1 fruit fly cellular context compared by ENCODE assay signal in genomic region chrX:20235794-20236513, dm6.
TF ChIP-seq lines count a peak whose summit lies in the region.

Gene sw, minus strand, starts transcription at chrX:20236382.

TF ChIP-seq in whole organism, embryonic, 481 proteins besides CTCF, POLR2A, EP300 and RAD21 (continued from another document and continues in another):
- peak; percentile 20 for TF ChIP-seq CG5245 (GFP tag; optimal IDR thresholded peaks at IDR 0.05; lab: Kevin White, UChicago)
- TF ChIP-seq jumu (GFP tag; optimal IDR thresholded peaks at IDR 0.05; lab: Kevin White, UChicago), result peak; percentile 60
- peak; percentile 15 for TF ChIP-seq NC2β (GFP tag; optimal IDR thresholded peaks at IDR 0.05; lab: Kevin White, UChicago)
- no peak for TF ChIP-seq CG10462 (GFP tag; optimal IDR thresholded peaks at IDR 0.05; lab: Kevin White, UChicago)
- TF ChIP-seq CG2116 (GFP tag; optimal IDR thresholded peaks at IDR 0.05; lab: Kevin White, UChicago), result peak; percentile 28
- no peak for TF ChIP-seq prd (optimal IDR thresholded peaks at IDR 0.05; lab: Kevin White, UChicago)
- peak; percentile 83 for TF ChIP-seq prd (GFP tag; IDR thresholded peaks at IDR 0.05; lab: Robert Waterston, UW)
- no peak for TF ChIP-seq CG10959 (GFP tag; IDR thresholded peaks at IDR 0.05; lab: Robert Waterston, UW)
- TF ChIP-seq CG31224 (GFP tag; IDR thresholded peaks at IDR 0.05; lab: Robert Waterston, UW), result peak; percentile 44
- peak; percentile 60; the same call in 1 of the 2 replicates for TF ChIP-seq ranshi (GFP tag; IDR thresholded peaks at IDR 0.05; lab: Robert Waterston, UW)
- no peak for TF ChIP-seq pfk (GFP tag; optimal IDR thresholded peaks at IDR 0.05; lab: Kevin White, UChicago)
- no peak for TF ChIP-seq dan (GFP tag; IDR thresholded peaks at IDR 0.05; lab: Robert Waterston, UW)
- no peak for TF ChIP-seq Trl (optimal IDR thresholded peaks at IDR 0.05; lab: Kevin White, UChicago)
- TF ChIP-seq Trl (GFP tag; optimal IDR thresholded peaks at IDR 0.05; lab: Kevin White, UChicago), result peak; percentile 26
- TF ChIP-seq B-H1 (GFP tag; IDR thresholded peaks at IDR 0.05; lab: Robert Waterston, UW), result peak; percentile 19; the same call in 1 of the 3 replicates
- no peak for TF ChIP-seq ash1 (GFP tag; optimal IDR thresholded peaks at IDR 0.05; lab: Kevin White, UChicago)
- TF ChIP-seq CG3065 (GFP tag; optimal IDR thresholded peaks at IDR 0.05; lab: Kevin White, UChicago), result peak; percentile 13
- peak; percentile 74 for TF ChIP-seq lmd (GFP tag; IDR thresholded peaks at IDR 0.05; lab: Robert Waterston, UW)
- peak; percentile 42; the same call in 1 of the 2 replicates for TF ChIP-seq Taf1 (GFP tag; IDR thresholded peaks at IDR 0.05; lab: Robert Waterston, UW)
- TF ChIP-seq fu2 (GFP tag; optimal IDR thresholded peaks at IDR 0.05; lab: Kevin White, UChicago), result peak; percentile 52
- TF ChIP-seq Ets97D (GFP tag; optimal IDR thresholded peaks at IDR 0.05; lab: Kevin White, UChicago), result peak; percentile 48
- no peak for TF ChIP-seq usp (GFP tag; optimal IDR thresholded peaks at IDR 0.05; lab: Kevin White, UChicago)
- no peak for TF ChIP-seq CG8359 (GFP tag; optimal IDR thresholded peaks at IDR 0.05; lab: Kevin White, UChicago; ENCODE audit: borderline replicate concordance)
- no peak for TF ChIP-seq da (GFP tag; optimal IDR thresholded peaks at IDR 0.05; lab: Kevin White, UChicago)
- peak; percentile 5 for TF ChIP-seq D19B (GFP tag; optimal IDR thresholded peaks at IDR 0.05; lab: Kevin White, UChicago)
- no peak for TF ChIP-seq Lpt (GFP tag; optimal IDR thresholded peaks at IDR 0.05; lab: Kevin White, UChicago)
- peak; percentile 94 for TF ChIP-seq BEAF-32 (GFP tag; optimal IDR thresholded peaks at IDR 0.05; lab: Kevin White, UChicago)
- peak; percentile 9 for TF ChIP-seq D19A (tag; optimal IDR thresholded peaks at IDR 0.05; lab: Kevin White, UChicago)
- TF ChIP-seq Ada2b (GFP tag; IDR thresholded peaks at IDR 0.05; lab: Robert Waterston, UW), result peak; percentile 62
- TF ChIP-seq ttk (GFP tag; IDR thresholded peaks at IDR 0.05; lab: Robert Waterston, UW), result peak; percentile 57
- peak; percentile 71 for TF ChIP-seq croc (GFP tag; conservative IDR thresholded peaks at IDR 0.05; lab: Robert Waterston, UW)
- peak; percentile 76 for TF ChIP-seq CG2712 (tag; optimal IDR thresholded peaks at IDR 0.05; lab: Kevin White, UChicago)
- no peak for TF ChIP-seq Nf-YA (GFP tag; IDR thresholded peaks at IDR 0.05; lab: Robert Waterston, UW)
- peak; percentile 48 for TF ChIP-seq CG3281 (GFP tag; optimal IDR thresholded peaks at IDR 0.05; lab: Kevin White, UChicago)
- TF ChIP-seq gce (GFP tag; IDR thresholded peaks at IDR 0.05; lab: Robert Waterston, UW), result no peak
- TF ChIP-seq trh (GFP tag; optimal IDR thresholded peaks at IDR 0.05; lab: Kevin White, UChicago), result no peak
- no peak for TF ChIP-seq CG2199 (GFP tag; IDR thresholded peaks at IDR 0.05; lab: Robert Waterston, UW)
- no peak for TF ChIP-seq gfzf (GFP tag; optimal IDR thresholded peaks at IDR 0.05; lab: Kevin White, UChicago)
- peak; percentile 50 for TF ChIP-seq Nf-YC (tag; optimal IDR thresholded peaks at IDR 0.05; lab: Kevin White, UChicago)
- peak; percentile 57 for TF ChIP-seq Dad (GFP tag; optimal IDR thresholded peaks at IDR 0.05; lab: Kevin White, UChicago)
- 0 out of 2 replicates have a peak, but pooled peaks have one; percentile 50 for TF ChIP-seq CG31441 (GFP tag; IDR thresholded peaks at IDR 0.05; lab: Robert Waterston, UW)
- TF ChIP-seq Hr51 (GFP tag; optimal IDR thresholded peaks at IDR 0.05; lab: Kevin White, UChicago), result peak; percentile 73 to 80
- no peak for TF ChIP-seq br (optimal IDR thresholded peaks at IDR 0.05; lab: Kevin White, UChicago)
- TF ChIP-seq nau (GFP tag; optimal IDR thresholded peaks at IDR 0.05; lab: Kevin White, UChicago), result no peak
- TF ChIP-seq grau (tag; optimal IDR thresholded peaks at IDR 0.05; lab: Kevin White, UChicago), result peak; percentile 73
- no peak for TF ChIP-seq fd102C (GFP tag; optimal IDR thresholded peaks at IDR 0.05; lab: Kevin White, UChicago)
- TF ChIP-seq Tbp (GFP tag; optimal IDR thresholded peaks at IDR 0.05; lab: Kevin White, UChicago), result no peak
- no peak for TF ChIP-seq CG1529 (GFP tag; optimal IDR thresholded peaks at IDR 0.05; lab: Kevin White, UChicago)
- no peak for TF ChIP-seq CG8388 (GFP tag; optimal IDR thresholded peaks at IDR 0.05; lab: Kevin White, UChicago)
- no peak for TF ChIP-seq kni (GFP tag; optimal IDR thresholded peaks at IDR 0.05; lab: Kevin White, UChicago)
- no peak for TF ChIP-seq CG4854 (GFP tag; optimal IDR thresholded peaks at IDR 0.05; lab: Kevin White, UChicago)
- peak; percentile 54 for TF ChIP-seq CG8944 (GFP tag; optimal IDR thresholded peaks at IDR 0.05; lab: Kevin White, UChicago)
- no peak for TF ChIP-seq lov (optimal IDR thresholded peaks at IDR 0.05; lab: Kevin White, UChicago)
- TF ChIP-seq lov (GFP tag; IDR thresholded peaks at IDR 0.05; lab: Robert Waterston, UW), result no peak
- no peak for TF ChIP-seq yki (optimal IDR thresholded peaks at IDR 0.05; lab: Kevin White, UChicago)
- peak; percentile 56; the same call in 1 of the 2 replicates for TF ChIP-seq gsb (GFP tag; IDR thresholded peaks at IDR 0.05; lab: Robert Waterston, UW)
- TF ChIP-seq CG12744 (GFP tag; optimal IDR thresholded peaks at IDR 0.05; lab: Kevin White, UChicago), result no peak
- TF ChIP-seq tgo (GFP tag; IDR thresholded peaks at IDR 0.05; lab: Robert Waterston, UW), result peak; percentile 71
- TF ChIP-seq CG11093 (GFP tag; IDR thresholded peaks at IDR 0.05; lab: Robert Waterston, UW), result peak; percentile 69; the same call in 2 of the 3 replicates
- TF ChIP-seq Hr3 (GFP tag; optimal IDR thresholded peaks at IDR 0.05; lab: Kevin White, UChicago), result peak; percentile 35
- peak; percentile 73 for TF ChIP-seq phol (tag; optimal IDR thresholded peaks at IDR 0.05; lab: Kevin White, UChicago)
- TF ChIP-seq Max (GFP tag; optimal IDR thresholded peaks at IDR 0.05; lab: Kevin White, UChicago), result no peak
- TF ChIP-seq Asciz (GFP tag; optimal IDR thresholded peaks at IDR 0.05; lab: Kevin White, UChicago), result no peak
- peak; percentile 37 for TF ChIP-seq CG9876 (GFP tag; optimal IDR thresholded peaks at IDR 0.05; lab: Kevin White, UChicago)
- no peak for TF ChIP-seq CG10321 (GFP tag; IDR thresholded peaks at IDR 0.05; lab: Robert Waterston, UW)
- TF ChIP-seq nmo (GFP tag; optimal IDR thresholded peaks at IDR 0.05; lab: Kevin White, UChicago), result peak; percentile 80
- TF ChIP-seq CG12071 (GFP tag; optimal IDR thresholded peaks at IDR 0.05; lab: Kevin White, UChicago), result no peak
- peak; percentile 5 for TF ChIP-seq CG7928 (GFP tag; optimal IDR thresholded peaks at IDR 0.05; lab: Kevin White, UChicago)
- TF ChIP-seq Doc2 (GFP tag; IDR thresholded peaks at IDR 0.05; lab: Robert Waterston, UW), result no peak
- TF ChIP-seq Myb (GFP tag; optimal IDR thresholded peaks at IDR 0.05; lab: Kevin White, UChicago), result peak; percentile 26
- peak; percentile 47 for TF ChIP-seq CG15601 (tag; optimal IDR thresholded peaks at IDR 0.05; lab: Kevin White, UChicago)
- TF ChIP-seq Stat92E (GFP tag; optimal IDR thresholded peaks at IDR 0.05; lab: Kevin White, UChicago), result peak in 1 of 3 experiments; percentile 31
- no peak for TF ChIP-seq CG12236 (GFP tag; optimal IDR thresholded peaks at IDR 0.05; lab: Kevin White, UChicago)
- TF ChIP-seq Bdp1 (GFP tag; optimal IDR thresholded peaks at IDR 0.05; lab: Kevin White, UChicago), result peak; percentile 29
- TF ChIP-seq CG18262 (tag; optimal IDR thresholded peaks at IDR 0.05; lab: Kevin White, UChicago), result peak; percentile 47
- peak; percentile 75 for TF ChIP-seq CG2129 (GFP tag; IDR thresholded peaks at IDR 0.05; lab: Robert Waterston, UW; ENCODE audit: partially characterized antibody)
- peak; percentile 41 for TF ChIP-seq zen (tag; optimal IDR thresholded peaks at IDR 0.05; lab: Kevin White, UChicago)
- peak; percentile 48 for TF ChIP-seq CG15269 (tag; optimal IDR thresholded peaks at IDR 0.05; lab: Kevin White, UChicago)
- no peak for TF ChIP-seq cg (GFP tag; optimal IDR thresholded peaks at IDR 0.05; lab: Kevin White, UChicago)
- no peak for TF ChIP-seq CG15479 (GFP tag; optimal IDR thresholded peaks at IDR 0.05; lab: Kevin White, UChicago)
- peak; percentile 32 for TF ChIP-seq CG4328 (GFP tag; optimal IDR thresholded peaks at IDR 0.05; lab: Kevin White, UChicago)
- peak; percentile 44; the same call in 1 of the 3 replicates for TF ChIP-seq CG2889 (GFP tag; IDR thresholded peaks at IDR 0.05; lab: Robert Waterston, UW)
- peak; percentile 28 for TF ChIP-seq CG18011 (GFP tag; optimal IDR thresholded peaks at IDR 0.05; lab: Kevin White, UChicago)
- 0 out of 2 replicates have a peak, but pooled peaks have one; percentile 36 for TF ChIP-seq sens-2 (GFP tag; IDR thresholded peaks at IDR 0.05; lab: Robert Waterston, UW)
- TF ChIP-seq repo (GFP tag; optimal IDR thresholded peaks at IDR 0.05; lab: Kevin White, UChicago), result no peak
- no peak for TF ChIP-seq Camta (GFP tag; optimal IDR thresholded peaks at IDR 0.05; lab: Kevin White, UChicago)
- TF ChIP-seq CG10979 (tag; optimal IDR thresholded peaks at IDR 0.05; lab: Kevin White, UChicago), result peak; percentile 46
- peak; percentile 26 for TF ChIP-seq CG11723 (GFP tag; optimal IDR thresholded peaks at IDR 0.05; lab: Kevin White, UChicago)
- TF ChIP-seq slp2 (GFP tag; optimal IDR thresholded peaks at IDR 0.05; lab: Kevin White, UChicago), result peak; percentile 36
- TF ChIP-seq CG13624 (GFP tag; optimal IDR thresholded peaks at IDR 0.05; lab: Kevin White, UChicago), result peak; percentile 79
- peak; percentile 60 for TF ChIP-seq dmrt11E (tag; optimal IDR thresholded peaks at IDR 0.05; lab: Kevin White, UChicago)
- TF ChIP-seq CG3163 (GFP tag; optimal IDR thresholded peaks at IDR 0.05; lab: Kevin White, UChicago), result peak; percentile 46
- no peak for TF ChIP-seq CG11696 (GFP tag; IDR thresholded peaks at IDR 0.05; lab: Robert Waterston, UW)
- no peak for TF ChIP-seq CG6654 (GFP tag; optimal IDR thresholded peaks at IDR 0.05; lab: Kevin White, UChicago)
- TF ChIP-seq CG4424 (GFP tag; optimal IDR thresholded peaks at IDR 0.05; lab: Kevin White, UChicago), result peak; percentile 14
- no peak for TF ChIP-seq Side (GFP tag; optimal IDR thresholded peaks at IDR 0.05; lab: Kevin White, UChicago)
- peak; percentile 10 for TF ChIP-seq CG8281 (tag; optimal IDR thresholded peaks at IDR 0.05; lab: Kevin White, UChicago)
- TF ChIP-seq dati (GFP tag; IDR thresholded peaks at IDR 0.05; lab: Robert Waterston, UW), result no peak
- TF ChIP-seq CG1603 (tag; optimal IDR thresholded peaks at IDR 0.05; lab: Kevin White, UChicago), result peak; percentile 84
- no peak for TF ChIP-seq bowl (GFP tag; IDR thresholded peaks at IDR 0.05; lab: Robert Waterston, UW)
- no peak for TF ChIP-seq CG3407 (GFP tag; optimal IDR thresholded peaks at IDR 0.05; lab: Kevin White, UChicago)
- peak; percentile 85 for TF ChIP-seq CG4617 (GFP tag; optimal IDR thresholded peaks at IDR 0.05; lab: Kevin White, UChicago; ENCODE audit: borderline replicate concordance)
- peak; percentile 88 for TF ChIP-seq Rfx (GFP tag; IDR thresholded peaks at IDR 0.05; lab: Robert Waterston, UW)
- TF ChIP-seq CG31388 (GFP tag; optimal IDR thresholded peaks at IDR 0.05; lab: Kevin White, UChicago), result no peak
- TF ChIP-seq peb (GFP tag; IDR thresholded peaks at IDR 0.05; lab: Robert Waterston, UW), result 0 out of 2 replicates have a peak, but pooled peaks have one; percentile 23
- TF ChIP-seq Optix (GFP tag; IDR thresholded peaks at IDR 0.05; lab: Robert Waterston, UW), result peak; percentile 67; the same call in 2 of the 3 replicates
- TF ChIP-seq CG15514 (GFP tag; optimal IDR thresholded peaks at IDR 0.05; lab: Kevin White, UChicago), result peak; percentile 53
- TF ChIP-seq Hmr (GFP tag; optimal IDR thresholded peaks at IDR 0.05; lab: Kevin White, UChicago), result peak; percentile 55
- TF ChIP-seq CG17361 (GFP tag; IDR thresholded peaks at IDR 0.05; lab: Robert Waterston, UW), result peak; percentile 69
- TF ChIP-seq CG10147 (GFP tag; optimal IDR thresholded peaks at IDR 0.05; lab: Kevin White, UChicago), result peak; percentile 46
- TF ChIP-seq lilli (GFP tag; optimal IDR thresholded peaks at IDR 0.05; lab: Kevin White, UChicago), result peak; percentile 63
- TF ChIP-seq tap (tag; optimal IDR thresholded peaks at IDR 0.05; lab: Kevin White, UChicago), result no peak
- peak; percentile 42 for TF ChIP-seq CG10267 (tag; optimal IDR thresholded peaks at IDR 0.05; lab: Kevin White, UChicago)
- TF ChIP-seq CG31365 (tag; optimal IDR thresholded peaks at IDR 0.05; lab: Kevin White, UChicago), result no peak
- peak; percentile 6 for TF ChIP-seq odd (GFP tag; optimal IDR thresholded peaks at IDR 0.05; lab: Kevin White, UChicago)
- TF ChIP-seq bcd (GFP tag; optimal IDR thresholded peaks at IDR 0.05; lab: Kevin White, UChicago), result peak; percentile 46
- peak; percentile 40 for TF ChIP-seq Atf3 (GFP tag; optimal IDR thresholded peaks at IDR 0.05; lab: Kevin White, UChicago)
- TF ChIP-seq Ssrp (tag; optimal IDR thresholded peaks at IDR 0.05; lab: Kevin White, UChicago), result peak; percentile 52
- TF ChIP-seq Dll (GFP tag; IDR thresholded peaks at IDR 0.05; lab: Robert Waterston, UW; ENCODE audit: partially characterized antibody), result peak; percentile 95
- no peak for TF ChIP-seq CG15011 (GFP tag; optimal IDR thresholded peaks at IDR 0.05; lab: Kevin White, UChicago)
- peak; percentile 65; the same call in 1 of the 2 replicates for TF ChIP-seq Poxn (GFP tag; IDR thresholded peaks at IDR 0.05; lab: Robert Waterston, UW)
- no peak for TF ChIP-seq CG6765 (GFP tag; optimal IDR thresholded peaks at IDR 0.05; lab: Kevin White, UChicago)
- TF ChIP-seq emc (GFP tag; optimal IDR thresholded peaks at IDR 0.05; lab: Kevin White, UChicago), result no peak
- no peak for TF ChIP-seq Vsx1 (GFP tag; optimal IDR thresholded peaks at IDR 0.05; lab: Kevin White, UChicago)
- no peak for TF ChIP-seq abd-A (tag; optimal IDR thresholded peaks at IDR 0.05; lab: Kevin White, UChicago)
- TF ChIP-seq CG7357 (GFP tag; IDR thresholded peaks at IDR 0.05; lab: Robert Waterston, UW), result no peak
- peak; percentile 96 for TF ChIP-seq Med (GFP tag; lab: Kevin White, UChicago)
- peak; percentile 92 for TF ChIP-seq CG3847 (GFP tag; IDR thresholded peaks at IDR 0.05; lab: Robert Waterston, UW)
- no peak for TF ChIP-seq CG5180 (GFP tag; optimal IDR thresholded peaks at IDR 0.05; lab: Kevin White, UChicago)
- TF ChIP-seq stwl (tag; optimal IDR thresholded peaks at IDR 0.05; lab: Kevin White, UChicago), result peak; percentile 47
- TF ChIP-seq CG42726 (GFP tag; IDR thresholded peaks at IDR 0.05; lab: Robert Waterston, UW; ENCODE audit: partially characterized antibody), result peak; percentile 93
- TF ChIP-seq CG34376 (GFP tag; optimal IDR thresholded peaks at IDR 0.05; lab: Kevin White, UChicago), result peak; percentile 21
- peak; percentile 46 for TF ChIP-seq CG18619 (GFP tag; optimal IDR thresholded peaks at IDR 0.05; lab: Kevin White, UChicago)
- TF ChIP-seq z (GFP tag; IDR thresholded peaks at IDR 0.05; lab: Robert Waterston, UW), result no peak
